Worm (Caenorhabditis elegans) whole organism, late embryonic: ENCODE data around the gene T01H3.3.

Experiments
- C08G9.2 ChIP-seq: sonication (generic microtip); optimal IDR thresholded peaks from 2 replicates; lab custom pipeline; 2016; ENCODE audit warnings: mild to moderate bottlenecking, missing genetic modification characterization, moderate library complexity, missing compliant biosample characterization
- F13H6.1 ChIP-seq: sonication (generic microtip); optimal IDR thresholded peaks from 2 replicates; lab custom pipeline; 2016; ENCODE audit warnings: missing genetic modification characterization, missing compliant biosample characterization
- ama-1 ChIP-seq: fragments of 150-350 bp; optimal IDR thresholded peaks from 2 replicates; lab custom pipeline; 2014
- ceh-14 ChIP-seq: sonication (generic microtip); optimal IDR thresholded peaks from 2 replicates; lab custom pipeline; 2016; ENCODE audit warnings: missing genotype, missing genetic modification characterization, missing compliant biosample characterization
- ceh-18 ChIP-seq: sonication (generic microtip); optimal IDR thresholded peaks from 2 replicates; lab custom pipeline; 2016; ENCODE audit warnings: missing genetic modification characterization, missing compliant biosample characterization
- ceh-2 ChIP-seq: sonication (generic microtip); optimal IDR thresholded peaks from 2 replicates; lab custom pipeline; 2016; ENCODE audit warnings: missing genotype, missing genetic modification characterization, missing compliant biosample characterization
- ceh-24 ChIP-seq: sonication (generic microtip); optimal IDR thresholded peaks from 2 replicates; lab custom pipeline; 2016; ENCODE audit warnings: mild to moderate bottlenecking, missing genetic modification characterization, missing compliant biosample characterization
- ceh-30 ChIP-seq: fragments of 150-350 bp; optimal IDR thresholded peaks from 2 replicates; lab custom pipeline; 2014; ENCODE audit warnings: missing biosample characterization, missing genetic modification characterization
- ceh-31 ChIP-seq: sonication (generic microtip); optimal IDR thresholded peaks from 2 replicates; lab custom pipeline; 2016; ENCODE audit warnings: missing genetic modification characterization, missing compliant biosample characterization
- ceh-34 ChIP-seq: sonication (generic microtip); optimal IDR thresholded peaks from 2 replicates; lab custom pipeline; 2016; ENCODE audit warnings: mild to moderate bottlenecking, missing genetic modification characterization, missing compliant biosample characterization
- ceh-45 ChIP-seq: fragments of 200-800 bp; sonication (Bioruptor generic); IDR thresholded peaks from 2 replicates; pipeline ENCODE4 v1.3.6; 2022; ENCODE audit warnings: missing genetic modification reagents, missing genetic modification characterization, missing compliant biosample characterization
- ceh-48 ChIP-seq: sonication (generic microtip); optimal IDR thresholded peaks from 2 replicates; lab custom pipeline; 2016; ENCODE audit warnings: missing genetic modification characterization, inconsistent platforms, missing compliant biosample characterization
- ceh-6 ChIP-seq: fragments of 200-800 bp; sonication (Bioruptor generic); optimal IDR thresholded peaks from 2 replicates; lab custom pipeline; 2018; ENCODE audit warnings: mild to moderate bottlenecking, missing genetic modification characterization, missing compliant biosample characterization
- ceh-9 ChIP-seq: sonication (generic microtip); optimal IDR thresholded peaks from 2 replicates; lab custom pipeline; 2016; ENCODE audit warnings: mild to moderate bottlenecking, missing genetic modification characterization, inconsistent platforms, missing compliant biosample characterization
- elt-2 ChIP-seq: sonication (generic microtip); optimal IDR thresholded peaks from 2 replicates; lab custom pipeline; 2016; ENCODE audit warnings: missing genetic modification reagents, missing genetic modification characterization, missing compliant biosample characterization
- ets-4 ChIP-seq: sonication (generic microtip); optimal IDR thresholded peaks from 2 replicates; lab custom pipeline; 2016; ENCODE audit warnings: missing genetic modification characterization, missing compliant biosample characterization
- fax-1 ChIP-seq: sonication (generic microtip); optimal IDR thresholded peaks from 2 replicates; lab custom pipeline; 2016; ENCODE audit warnings: missing genotype, missing genetic modification characterization, missing compliant biosample characterization
- fkh-6 ChIP-seq: sonication (generic microtip); optimal IDR thresholded peaks from 2 replicates; lab custom pipeline; 2016; ENCODE audit warnings: missing genetic modification characterization, missing compliant biosample characterization
- hlh-13 ChIP-seq: fragments of 200-800 bp; sonication (Bioruptor generic); optimal IDR thresholded peaks from 2 replicates; lab custom pipeline; 2018; ENCODE audit warnings: mild to moderate bottlenecking, missing genetic modification characterization, missing compliant biosample characterization
- hlh-15 ChIP-seq: sonication (generic microtip); optimal IDR thresholded peaks from 2 replicates; lab custom pipeline; 2016; ENCODE audit warnings: missing genetic modification characterization, missing compliant biosample characterization
- hlh-8 ChIP-seq: sonication (generic microtip); optimal IDR thresholded peaks from 2 replicates; lab custom pipeline; 2016; ENCODE audit warnings: missing genotype, missing genetic modification characterization, missing compliant biosample characterization
- lin-11 ChIP-seq: fragments of 200-800 bp; sonication (Bioruptor generic); optimal IDR thresholded peaks from 2 replicates; lab custom pipeline; 2018; ENCODE audit warnings: mild to moderate bottlenecking, missing genetic modification characterization, missing compliant biosample characterization
- nfya-1 ChIP-seq: sonication (generic microtip); optimal IDR thresholded peaks from 2 replicates; lab custom pipeline; 2017; ENCODE audit warnings: missing genetic modification characterization, mild to moderate bottlenecking, missing compliant biosample characterization, antibody characterized with exemption, moderate library complexity
- nhr-11 ChIP-seq: fragments of 150-350 bp; optimal IDR thresholded peaks from 2 replicates; lab custom pipeline; 2014; ENCODE audit warnings: missing biosample characterization, missing genetic modification characterization
- nhr-232 ChIP-seq: sonication (generic microtip); optimal IDR thresholded peaks from 2 replicates; lab custom pipeline; 2016; ENCODE audit warnings: missing genetic modification characterization, missing compliant biosample characterization
- pag-3 ChIP-seq: sonication (generic microtip); optimal IDR thresholded peaks from 2 replicates; lab custom pipeline; 2016; ENCODE audit warnings: missing compliant biosample characterization, missing genetic modification characterization, borderline replicate concordance
- pat-9 ChIP-seq: fragments of 200-800 bp; sonication (Bioruptor generic); optimal IDR thresholded peaks from 2 replicates; lab custom pipeline; 2018; ENCODE audit warnings: mild to moderate bottlenecking, missing genetic modification characterization, moderate library complexity, missing compliant biosample characterization
- pax-1 ChIP-seq: fragments of 150-350 bp; optimal IDR thresholded peaks from 2 replicates; lab custom pipeline; 2014; ENCODE audit warnings: missing biosample characterization, missing genetic modification characterization
- pha-4 ChIP-seq: fragments of 150-350 bp; optimal IDR thresholded peaks from 2 replicates; lab custom pipeline; 2018; ENCODE audit warnings: missing biosample characterization, missing genetic modification reagents, missing genetic modification characterization
- pqm-1 ChIP-seq: sonication (generic microtip); optimal IDR thresholded peaks from 2 replicates; lab custom pipeline; 2016; ENCODE audit warnings: missing genetic modification characterization, missing compliant biosample characterization
- pros-1 ChIP-seq: fragments of 150-350 bp; optimal IDR thresholded peaks from 2 replicates; lab custom pipeline; 2014; ENCODE audit warnings: missing biosample characterization, missing genetic modification reagents, missing genetic modification characterization
- ref-2 ChIP-seq: sonication (generic microtip); optimal IDR thresholded peaks from 2 replicates; lab custom pipeline; 2016; ENCODE audit warnings: missing genetic modification characterization, missing compliant biosample characterization
- rnt-1 ChIP-seq: sonication (generic microtip); optimal IDR thresholded peaks from 2 replicates; lab custom pipeline; 2016; ENCODE audit warnings: missing genetic modification characterization, missing compliant biosample characterization
- sdc-2 ChIP-seq: sonication (generic microtip); optimal IDR thresholded peaks from 2 replicates; lab custom pipeline; 2016; ENCODE audit warnings: missing genotype, missing genetic modification characterization, missing compliant biosample characterization
- sox-4 ChIP-seq: sonication (generic microtip); optimal IDR thresholded peaks from 2 replicates; lab custom pipeline; 2017; ENCODE audit warnings: mild to moderate bottlenecking, missing genetic modification characterization, inconsistent platforms, missing compliant biosample characterization
- tbx-2 ChIP-seq: sonication (generic microtip); optimal IDR thresholded peaks from 2 replicates; lab custom pipeline; 2016; ENCODE audit warnings: missing genetic modification characterization, missing compliant biosample characterization
- tbx-7 ChIP-seq: sonication (generic microtip); optimal IDR thresholded peaks from 2 replicates; lab custom pipeline; 2016; ENCODE audit warnings: missing genotype, missing genetic modification characterization, missing compliant biosample characterization
- ttx-3 ChIP-seq: sonication (generic microtip); optimal IDR thresholded peaks from 2 replicates; lab custom pipeline; 2016; ENCODE audit warnings: missing genetic modification reagents, missing genetic modification characterization, missing compliant biosample characterization
- unc-42 ChIP-seq: sonication (generic microtip); optimal IDR thresholded peaks from 2 replicates; lab custom pipeline; 2016; ENCODE audit warnings: missing genotype, missing genetic modification characterization, missing compliant biosample characterization
- zip-5 ChIP-seq: sonication (generic microtip); optimal IDR thresholded peaks from 2 replicates; lab custom pipeline; 2016; ENCODE audit warnings: missing genetic modification characterization, missing compliant biosample characterization

The T01H3.3 gene

ce11 chrII:7860221-7860928, 13.3 kb downstream of the T01H3.3 start, which contains the start of gene lin-5 (continued):
- TF ChIP-seq ceh-30 (tag; lab: Kevin White, UChicago) (no peak), C08G9.2 (tag; lab: Kevin White, UChicago) (no peak), tbx-7 (no peak), ceh-45 (GFP tag; lab: Robert Waterston, UW) (no peak), fax-1 (tag; lab: Kevin White, UChicago) (no peak), sox-4 (tag; lab: Kevin White, UChicago) (no peak)

- no peak for TF ChIP-seq ttx-3 (tag; lab: Kevin White, UChicago)
- TF ChIP-seq hlh-13 (GFP tag; lab: Kevin White, UChicago), result no peak
- no peak for TF ChIP-seq ceh-9 (tag; lab: Kevin White, UChicago)
- no peak for TF ChIP-seq lin-11 (tag; lab: Kevin White, UChicago)
- TF ChIP-seq nhr-11 (tag; lab: Kevin White, UChicago), result no peak
- no peak for TF ChIP-seq hlh-15
- TF ChIP-seq ceh-34 (tag; lab: Kevin White, UChicago), result no peak
- no peak for TF ChIP-seq rnt-1
- no peak for TF ChIP-seq pag-3 (tag; lab: Kevin White, UChicago)
- no peak for TF ChIP-seq pqm-1
- no peak for TF ChIP-seq pax-1
- no peak for TF ChIP-seq pat-9 (tag; lab: Kevin White, UChicago)
- TF ChIP-seq pros-1 (tag; lab: Kevin White, UChicago), result no peak
Measured at ce11 chrII:7858101-7858500, 15.6 kb downstream of the T01H3.3 start, which contains the start of gene sds-22. TSS of gene sds-22 (plus strand) at chrII:7858401.

- TF ChIP-seq zip-5 (tag; lab: Kevin White, UChicago) (peak; percentile 68), ref-2 (tag; lab: Kevin White, UChicago) (peak; percentile 51), ceh-14 (tag; lab: Kevin White, UChicago) (peak; percentile 38), F13H6.1 (tag; lab: Kevin White, UChicago) (peak; percentile 27), ceh-18 (tag; lab: Kevin White, UChicago) (peak; percentile 15), nfya-1 (tag; lab: Kevin White, UChicago) (peak; percentile 42), ets-4 (tag; lab: Kevin White, UChicago) (peak; percentile 55), fkh-6 (tag; lab: Kevin White, UChicago) (no peak), sdc-2 (tag; lab: Kevin White, UChicago) (no peak), elt-2 (tag; lab: Kevin White, UChicago) (peak; percentile 49), tbx-2 (tag; lab: Kevin White, UChicago) (peak; percentile 82), ceh-31 (tag; lab: Kevin White, UChicago) (peak; percentile 79), ceh-24 (tag; lab: Kevin White, UChicago) (no peak), hlh-13 (GFP tag; lab: Kevin White, UChicago) (no peak), ceh-6 (no peak), fax-1 (tag; lab: Kevin White, UChicago) (peak; percentile 12), hlh-8 (tag; lab: Kevin White, UChicago) (peak; percentile 47), nhr-232 (tag; lab: Kevin White, UChicago) (no peak), ama-1 (lab: Kevin White, UChicago) (no peak), tbx-7 (peak; percentile 31), unc-42 (peak; percentile 41), ceh-48 (tag; lab: Kevin White, UChicago) (no peak), ceh-34 (tag; lab: Kevin White, UChicago) (peak; percentile 63), C08G9.2 (tag; lab: Kevin White, UChicago) (peak; percentile 69), ceh-2 (tag; lab: Kevin White, UChicago) (peak; percentile 65), pha-4 (tag; lab: Kevin White, UChicago) (no peak)
Measured at ce11 chrII:7857485-7858010, 16.1 kb downstream of the T01H3.3 start, which contains the start of the genes cec-3 and T09A5.15. TSS of gene cec-3 (minus strand) at chrII:7857600. TSS of gene T09A5.15 (plus strand) at chrII:7857960.
